Fruit fly (Drosophila melanogaster) whole organism, embryonic: Measurements from ENCODE around the gene Acsx4.

Source experiments
- CG11695 ChIP-seq: fragments of 200-800 bp; sonication (Bioruptor generic); IDR thresholded peaks from 3 replicates; pipeline ENCODE4 v1.3.6; 2022; ENCODE audit warnings: missing biosample characterization, missing genetic modification characterization
- CG15514 ChIP-seq: fragments of 200-800 bp; sonication (Bioruptor generic); optimal IDR thresholded peaks from 3 replicates; lab custom pipeline; 2017; ENCODE audit warnings: missing biosample characterization, missing genetic modification characterization, mild to moderate bottlenecking, moderate library complexity, missing genetic modification reagents
- CG17802 ChIP-seq: fragments of 200-800 bp; sonication (Bioruptor generic); optimal IDR thresholded peaks from 2 replicates; lab custom pipeline; 2018; ENCODE audit warnings: missing biosample characterization, mild to moderate bottlenecking, missing genetic modification characterization, moderate library complexity
- vfl ChIP-seq: fragments of 200-800 bp; sonication (Bioruptor generic); optimal IDR thresholded peaks from 2 replicates; lab custom pipeline; 2016; ENCODE audit warnings: missing biosample characterization, missing genetic modification characterization

- TF ChIP-seq CG17802 (tag; lab: Kevin White, UChicago) (no peak), vfl (no peak), CG11695 (GFP tag; lab: Robert Waterston, UW) (no peak), CG15514 (GFP tag; lab: Kevin White, UChicago) (no peak)
Observed at dm6 chr3R:19822138-19822537, 38.8 kb downstream of the Acsx4 start.
